Worm (Caenorhabditis elegans) whole organism, mixed stage, embryonic: ENCODE measurements around the gene C38D4.10.

Experiments
- cnd-1 ChIP-seq: fragments of 200-800 bp; sonication (Bioruptor generic); optimal IDR thresholded peaks from 2 replicates; lab custom pipeline; 2018; ENCODE audit warnings: mild to moderate bottlenecking, missing genetic modification characterization, missing compliant biosample characterization
- elt-3 ChIP-seq: fragments of 150-350 bp; optimal IDR thresholded peaks from 2 replicates; lab custom pipeline; 2014; ENCODE audit warnings: missing biosample characterization, missing genetic modification characterization
- lin-13 ChIP-seq: fragments of 150-350 bp; optimal IDR thresholded peaks from 2 replicates; lab custom pipeline; 2014; ENCODE audit warnings: missing biosample characterization, missing genetic modification characterization
- mab-5 ChIP-seq: fragments of 150-350 bp; optimal IDR thresholded peaks from 2 replicates; lab custom pipeline; 2014; ENCODE audit warnings: missing biosample characterization, missing genetic modification characterization
- nhr-28 ChIP-seq: fragments of 150-350 bp; optimal IDR thresholded peaks from 2 replicates; lab custom pipeline; 2014; ENCODE audit warnings: missing biosample characterization, missing genetic modification characterization
- pha-4 ChIP-seq: fragments of 150-350 bp; optimal IDR thresholded peaks from 2 replicates; lab custom pipeline; 2018; ENCODE audit warnings: missing biosample characterization, missing genetic modification reagents, missing genetic modification characterization
- sptf-1 ChIP-seq: sonication (generic microtip); optimal IDR thresholded peaks from 2 replicates; lab custom pipeline; 2017; ENCODE audit warnings: mild to moderate bottlenecking, missing genetic modification characterization, moderate library complexity, missing compliant biosample characterization
- unc-62 ChIP-seq: fragments of 150-350 bp; optimal IDR thresholded peaks from 2 replicates; lab custom pipeline; 2014; ENCODE audit warnings: missing biosample characterization, missing genetic modification reagents, missing genetic modification characterization

ce11 chrIII:4765474-4765873 lies 16.9 kb upstream of the C38D4.10 start, which contains the start of gene B0393.5:
- TF ChIP-seq elt-3 (tag; lab: Kevin White, UChicago) (no peak), cnd-1 (tag; lab: Kevin White, UChicago) (no peak), mab-5 (tag; lab: Kevin White, UChicago) (no peak), pha-4 (tag; lab: Kevin White, UChicago) (no peak), lin-13 (tag; lab: Kevin White, UChicago) (no peak), unc-62 (GFP tag; lab: Kevin White, UChicago) (no peak), sptf-1 (tag; lab: Kevin White, UChicago) (no peak), nhr-28 (tag; lab: Kevin White, UChicago) (no peak)
